Fruit fly (Drosophila melanogaster) whole organism, wandering third instar larva: ENCODE results near the gene Dhc62B.

Experiments
- Hr83 ChIP-seq: fragments of 200-300 bp; sonication (Bioruptor generic); optimal IDR thresholded peaks from 2 replicates; lab custom pipeline; 2016; ENCODE audit warnings: missing biosample characterization, mild to moderate bottlenecking, missing genetic modification characterization, moderate library complexity; ENCODE audit not compliant: poor library complexity, severe bottlenecking
- Myc ChIP-seq: fragments of >200 bp; optimal IDR thresholded peaks from 2 replicates; lab custom pipeline; 2017
- OdsH ChIP-seq: fragments of 200-800 bp; sonication (Bioruptor generic); optimal IDR thresholded peaks from 2 replicates; lab custom pipeline; 2016; ENCODE audit warnings: missing biosample characterization, mild to moderate bottlenecking, missing genetic modification characterization
- fru ChIP-seq: fragments of 200-800 bp; sonication (Bioruptor generic); optimal IDR thresholded peaks from 3 replicates; lab custom pipeline; 2016; ENCODE audit warnings: missing biosample characterization, mild to moderate bottlenecking, missing genetic modification characterization

- no peak for TF ChIP-seq fru
- TF ChIP-seq Hr83, result no peak
- TF ChIP-seq OdsH (GFP tag; lab: Kevin White, UChicago), result no peak
- TF ChIP-seq Myc (lab: Kevin White, UChicago), result no peak
Measured at dm6 chr3L:1797005-1797404, 25.4 kb upstream of the Dhc62B start, which contains the start of gene CG12020.
